Worm (Caenorhabditis elegans): ENCODE results near the gene tir-1.
"Not testable (repeated sequence)": the region's sequence is repeated elsewhere in the genome, so short reads cannot be mapped to it uniquely, and the experiment has no call there.

DNA sequence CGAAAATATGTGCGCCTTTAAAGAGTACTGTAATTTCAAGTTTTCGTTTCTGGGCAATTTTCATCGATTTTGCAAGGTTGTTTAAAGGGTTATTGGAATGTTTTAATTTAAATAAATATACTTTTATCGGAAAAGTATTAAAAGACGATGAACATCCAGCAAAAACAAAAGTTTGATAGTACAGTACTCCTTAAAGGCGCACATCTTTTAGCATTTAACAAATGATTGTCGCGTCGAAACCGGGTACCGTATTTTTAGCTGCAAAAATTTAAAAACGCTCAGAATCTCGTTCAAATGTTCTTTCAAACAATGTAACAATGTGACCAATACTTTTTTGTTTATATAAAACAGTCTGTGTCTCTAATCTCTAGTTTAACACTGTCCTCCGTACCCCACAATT, 61.2 kb downstream of the tir-1 start, which contains the start of gene C36A4.11:
- TF ChIP-seq W03F9.2, him-1, dao-5 (tag; optimal IDR thresholded peaks at IDR 0.05): not testable (repeated sequence)
